Worm (Caenorhabditis elegans): ENCODE measurements around the gene fbxa-138.

Gene fbxa-138

ce11 chrIII:1347539-1347938, 36.5 kb downstream of the fbxa-138 start, which contains the start of gene Y82E9BL.5:
Gene Y82E9BL.5, minus strand, starts transcription at chrIII:1347639.
- TF ChIP-seq med-1 (GFP tag; optimal IDR thresholded peaks at IDR 0.05; ENCODE audit: insufficient read depth), result no peak
- TF ChIP-seq ref-1 (GFP tag; conservative IDR thresholded peaks at IDR 0.05), result no peak
- TF ChIP-seq klf-2 (GFP tag; conservative IDR thresholded peaks at IDR 0.05), result no peak
- no peak for TF ChIP-seq T22C8.4 (GFP tag; IDR thresholded peaks at IDR 0.05)
- no peak for TF ChIP-seq cog-1 (tag; optimal IDR thresholded peaks at IDR 0.05)
- TF ChIP-seq ztf-23 (GFP tag; IDR thresholded peaks at IDR 0.05), result no peak
- TF ChIP-seq ztf-29 (GFP tag; IDR thresholded peaks at IDR 0.05), result no peak
- TF ChIP-seq tab-1 (GFP tag; IDR thresholded peaks at IDR 0.05), result no peak
- TF ChIP-seq flt-1 (GFP tag; IDR thresholded peaks at IDR 0.05), result no peak

ce11 chrIII:1347003-1347402, 37.0 kb downstream of the fbxa-138 start:
- TF ChIP-seq ztf-29 (GFP tag; IDR thresholded peaks at IDR 0.05) (no peak), klf-2 (GFP tag; conservative IDR thresholded peaks at IDR 0.05) (no peak), med-1 (GFP tag; optimal IDR thresholded peaks at IDR 0.05; ENCODE audit: insufficient read depth) (no peak), flt-1 (GFP tag; IDR thresholded peaks at IDR 0.05) (no peak), cog-1 (tag; optimal IDR thresholded peaks at IDR 0.05) (no peak), ztf-23 (GFP tag; IDR thresholded peaks at IDR 0.05) (no peak)

DNA sequence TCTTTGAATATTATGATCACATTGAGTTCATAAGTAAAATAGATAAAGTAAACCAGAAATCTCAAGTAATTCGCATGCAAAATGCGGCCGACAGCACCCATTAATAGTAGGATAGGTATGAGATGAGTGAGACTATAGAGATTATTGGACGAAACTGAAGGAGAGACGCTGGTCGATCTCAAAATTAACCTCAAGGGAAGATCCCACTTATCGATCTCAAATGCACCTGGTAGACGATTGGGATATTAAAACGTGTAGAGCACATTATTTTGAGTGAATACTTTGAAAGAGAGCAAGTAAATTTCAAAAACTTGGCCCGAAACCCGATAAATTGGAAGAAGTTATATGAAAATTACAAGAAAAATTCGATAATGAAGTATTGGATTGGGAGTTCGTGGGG, 38.4 kb downstream of the fbxa-138 start, which contains the start of gene Y82E9BL.6:
Y82E9BL.6 (minus strand) TSS at position 101 of the 400 bp plus-strand sequence.
- TF ChIP-seq ztf-29 (GFP tag; IDR thresholded peaks at IDR 0.05) (no peak), tab-1 (GFP tag; IDR thresholded peaks at IDR 0.05) (no peak), T22C8.4 (GFP tag; IDR thresholded peaks at IDR 0.05) (no peak), klf-2 (GFP tag; conservative IDR thresholded peaks at IDR 0.05) (no peak), med-1 (GFP tag; optimal IDR thresholded peaks at IDR 0.05; ENCODE audit: insufficient read depth) (no peak), ref-1 (GFP tag; conservative IDR thresholded peaks at IDR 0.05) (no peak), flt-1 (GFP tag; IDR thresholded peaks at IDR 0.05) (no peak), cog-1 (tag; optimal IDR thresholded peaks at IDR 0.05) (no peak)

DNA sequence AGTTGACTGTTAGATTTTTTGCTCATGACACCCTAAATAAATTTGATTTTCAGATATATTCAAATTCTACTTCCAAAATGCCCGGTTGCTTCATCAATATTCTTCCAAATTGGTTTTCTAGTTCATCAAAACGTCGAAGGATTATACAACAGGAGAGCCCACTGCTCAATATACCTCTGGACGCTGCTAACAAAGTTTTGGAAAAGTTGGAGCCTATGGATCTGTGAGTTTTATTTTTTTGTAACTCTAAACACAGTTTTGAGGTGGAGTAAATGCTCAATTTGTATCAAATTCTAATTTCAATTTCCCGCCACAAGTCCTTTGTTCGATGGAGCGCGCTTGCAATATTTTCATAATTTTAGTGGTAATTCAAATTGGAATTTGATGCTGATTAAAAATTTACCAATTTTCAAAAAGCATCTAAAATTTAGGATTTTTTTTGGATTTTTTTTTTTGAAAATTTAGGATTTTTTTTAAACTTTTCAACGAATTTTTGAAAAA, 41.1 kb downstream of the fbxa-138 start, which contains the start of gene fbxa-27:
fbxa-27 (plus strand) TSS at position 51 of the 501 bp plus-strand sequence.
- TF ChIP-seq klf-2 (GFP tag; conservative IDR thresholded peaks at IDR 0.05), result no peak
- no peak for TF ChIP-seq cog-1 (tag; optimal IDR thresholded peaks at IDR 0.05)
- no peak for TF ChIP-seq ztf-29 (GFP tag; IDR thresholded peaks at IDR 0.05)
- no peak for TF ChIP-seq tab-1 (GFP tag; IDR thresholded peaks at IDR 0.05)
- TF ChIP-seq med-1 (GFP tag; optimal IDR thresholded peaks at IDR 0.05; ENCODE audit: insufficient read depth), result no peak
- no peak for TF ChIP-seq ztf-23 (GFP tag; IDR thresholded peaks at IDR 0.05)
- TF ChIP-seq T22C8.4 (GFP tag; IDR thresholded peaks at IDR 0.05), result no peak
- no peak for TF ChIP-seq ref-1 (GFP tag; conservative IDR thresholded peaks at IDR 0.05)
- no peak for TF ChIP-seq flt-1 (GFP tag; IDR thresholded peaks at IDR 0.05)

DNA sequence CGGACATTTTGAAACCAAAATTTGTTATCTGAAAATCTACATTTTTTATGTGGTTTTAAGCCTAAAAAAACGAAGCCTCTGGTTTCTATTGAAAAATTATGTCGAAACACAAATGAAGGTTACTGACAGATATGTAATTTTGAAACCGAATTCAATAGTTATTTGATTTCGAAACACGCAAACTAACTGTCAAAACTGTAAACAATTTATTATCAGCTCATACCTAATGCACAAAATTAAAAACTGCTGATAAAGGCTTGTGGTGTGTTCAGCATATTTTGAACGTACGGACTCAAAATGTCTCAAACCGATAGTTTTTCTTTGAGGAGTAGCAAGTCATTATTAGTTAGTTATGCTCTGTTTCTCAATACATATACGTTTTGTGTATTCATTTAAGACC, 41.6 kb downstream of the fbxa-138 start, which contains the start of gene fbxa-26:
fbxa-26 (minus strand) TSS at position 35 of the 400 bp plus-strand sequence.
- TF ChIP-seq tab-1 (GFP tag; IDR thresholded peaks at IDR 0.05) (no peak), ztf-23 (GFP tag; IDR thresholded peaks at IDR 0.05) (no peak), T22C8.4 (GFP tag; IDR thresholded peaks at IDR 0.05) (no peak), med-1 (GFP tag; optimal IDR thresholded peaks at IDR 0.05; ENCODE audit: insufficient read depth) (no peak), klf-2 (GFP tag; conservative IDR thresholded peaks at IDR 0.05) (no peak), flt-1 (GFP tag; IDR thresholded peaks at IDR 0.05) (no peak), ztf-29 (GFP tag; IDR thresholded peaks at IDR 0.05) (no peak), cog-1 (tag; optimal IDR thresholded peaks at IDR 0.05) (no peak)

- TF ChIP-seq klf-2 (GFP tag; conservative IDR thresholded peaks at IDR 0.05) (no peak), ref-1 (GFP tag; conservative IDR thresholded peaks at IDR 0.05) (no peak), flt-1 (GFP tag; IDR thresholded peaks at IDR 0.05) (no peak), cog-1 (tag; optimal IDR thresholded peaks at IDR 0.05) (no peak), tab-1 (GFP tag; IDR thresholded peaks at IDR 0.05) (no peak), T22C8.4 (GFP tag; IDR thresholded peaks at IDR 0.05) (no peak), ztf-29 (GFP tag; IDR thresholded peaks at IDR 0.05) (no peak), med-1 (GFP tag; optimal IDR thresholded peaks at IDR 0.05; ENCODE audit: insufficient read depth) (no peak), ztf-23 (GFP tag; IDR thresholded peaks at IDR 0.05) (no peak)
Measured at ce11 chrIII:1340240-1340639, 43.8 kb downstream of the fbxa-138 start, which contains the start of gene fbxa-5. Gene fbxa-5, minus strand, starts transcription at chrIII:1340340.
